Worm (Caenorhabditis elegans) whole organism, L4 larva: ENCODE data around the gene C29A12.6.

Source experiments
- T20F7.1 ChIP-seq: fragments of 200-800 bp; sonication (Bioruptor generic); optimal IDR thresholded peaks from 2 replicates; lab custom pipeline; 2018; ENCODE audit warnings: mild to moderate bottlenecking, missing genetic modification characterization, missing compliant biosample characterization
- T26A8.4 ChIP-seq: fragments of 200-800 bp; sonication (Bioruptor generic); IDR thresholded peaks from 2 replicates; pipeline ENCODE4 v1.3.6; 2022; ENCODE audit warnings: missing genetic modification characterization, missing compliant biosample characterization
- Y48G9A.11 ChIP-seq: fragments of 200-800 bp; sonication (Bioruptor generic); IDR thresholded peaks from 2 replicates; pipeline ENCODE4 v1.3.6; 2022; ENCODE audit warnings: missing genetic modification reagents, missing genetic modification characterization, missing compliant biosample characterization
- aha-1 ChIP-seq: fragments of 150-350 bp; peaks from one replicate; lab custom pipeline; 2014; ENCODE audit warnings: missing biosample characterization, missing genetic modification characterization
- aly-2 ChIP-seq: sonication (generic microtip); optimal IDR thresholded peaks from 2 replicates; lab custom pipeline; 2018; ENCODE audit warnings: missing biosample characterization, missing genetic modification characterization
- ama-1 ChIP-seq: fragments of 150-350 bp; optimal IDR thresholded peaks from 2 replicates; lab custom pipeline; 2014; ENCODE audit warnings: inconsistent platforms, mixed read lengths
- attf-4 ChIP-seq: sonication (generic microtip); optimal IDR thresholded peaks from 3 replicates; lab custom pipeline; 2017; ENCODE audit warnings: missing biosample characterization, missing genetic modification characterization
- ces-1 ChIP-seq: fragments of 150-350 bp; sonication (generic microtip); optimal IDR thresholded peaks from 4 replicates; lab custom pipeline; 2014; ENCODE audit warnings: missing biosample characterization, missing genetic modification reagents, missing genetic modification characterization
- ctbp-1 ChIP-seq: fragments of 200-800 bp; sonication (Bioruptor generic); IDR thresholded peaks from 2 replicates; pipeline ENCODE4 v1.3.6; 2022; ENCODE audit warnings: missing genetic modification reagents, missing genetic modification characterization, missing compliant biosample characterization
- daf-16 ChIP-seq, 3 experiments: sonication (generic microtip); optimal IDR thresholded peaks; 2 replicates each; lab custom pipeline; 2016 to 2017; ENCODE audit warnings: missing genetic modification characterization in 3 of 3, missing genetic modification reagents in 3 of 3, mild to moderate bottlenecking in 2 of 3, missing compliant biosample characterization in 2 of 3, missing biosample characterization in 1 of 3, moderate library complexity in 1 of 3
- dmd-9 ChIP-seq: fragments of 200-800 bp; sonication (Bioruptor generic); IDR thresholded peaks from 2 replicates; pipeline ENCODE4 v1.3.6; 2022; ENCODE audit warnings: missing genetic modification reagents, missing genetic modification characterization, missing compliant biosample characterization
- dpl-1 ChIP-seq: fragments of 150-350 bp; optimal IDR thresholded peaks from 2 replicates; lab custom pipeline; 2014; ENCODE audit warnings: missing biosample characterization, missing genetic modification reagents, missing genetic modification characterization
- egl-43 ChIP-seq: fragments of 200-800 bp; sonication (Bioruptor generic); IDR thresholded peaks from 2 replicates; pipeline ENCODE4 v1.3.6; 2022; ENCODE audit warnings: missing genetic modification reagents, missing genetic modification characterization, missing compliant biosample characterization
- fkh-10 ChIP-seq: fragments of 150-350 bp; optimal IDR thresholded peaks from 2 replicates; lab custom pipeline; 2014; ENCODE audit warnings: missing biosample characterization, missing genetic modification reagents, missing genetic modification characterization
- gei-8 ChIP-seq: fragments of 200-800 bp; sonication (Bioruptor generic); optimal IDR thresholded peaks from 2 replicates; lab custom pipeline; 2018; ENCODE audit warnings: mild to moderate bottlenecking, missing genetic modification characterization, missing compliant biosample characterization
- hif-1 ChIP-seq, 2 experiments: sonication (generic microtip); optimal IDR thresholded peaks; 2 replicates each; lab custom pipeline; 2016 to 2017; ENCODE audit warnings: missing compliant biosample characterization in 2 of 2, missing genetic modification characterization in 2 of 2, missing genetic modification reagents in 2 of 2, missing genotype in 2 of 2, mild to moderate bottlenecking in 1 of 2
- hlh-11 ChIP-seq: fragments of 200-800 bp; sonication (Bioruptor generic); optimal IDR thresholded peaks from 2 replicates; lab custom pipeline; 2018; ENCODE audit warnings: mild to moderate bottlenecking, missing genetic modification characterization, missing compliant biosample characterization
- hlh-30 ChIP-seq: sonication (generic microtip); optimal IDR thresholded peaks from 2 replicates; lab custom pipeline; 2017; ENCODE audit warnings: antibody characterized with exemption, mild to moderate bottlenecking, missing genetic modification characterization, missing compliant biosample characterization; ENCODE audit not compliant: insufficient read depth
- jun-1 ChIP-seq: fragments of 150-350 bp; optimal IDR thresholded peaks from 2 replicates; lab custom pipeline; 2014; ENCODE audit warnings: missing biosample characterization, missing genetic modification reagents, missing genetic modification characterization
- lin-13 ChIP-seq: fragments of 150-350 bp; optimal IDR thresholded peaks from 2 replicates; lab custom pipeline; 2014; ENCODE audit warnings: missing biosample characterization, missing genetic modification reagents, missing genetic modification characterization
- lin-39 ChIP-seq: fragments of 150-350 bp; optimal IDR thresholded peaks from 2 replicates; lab custom pipeline; 2014; ENCODE audit warnings: missing biosample characterization, missing genetic modification reagents, missing genetic modification characterization
- lsy-2 ChIP-seq, 2 experiments: fragments of 150-350 bp in 1 of 2; sonication (generic microtip) in 1 of 2; optimal IDR thresholded peaks; 2 replicates each; lab custom pipeline; 2014 to 2017; ENCODE audit warnings: missing biosample characterization in 2 of 2, missing genetic modification characterization in 2 of 2
- mdl-1 ChIP-seq, 2 experiments: fragments of 150-350 bp in 1 of 2; sonication (generic microtip) in 1 of 2; optimal IDR thresholded peaks; 2 replicates each; lab custom pipeline; 2014 to 2017; ENCODE audit warnings: missing biosample characterization in 2 of 2, missing genetic modification characterization in 2 of 2
- mep-1 ChIP-seq: fragments of 150-350 bp; sonication (generic microtip); optimal IDR thresholded peaks from 3 replicates; lab custom pipeline; 2014; ENCODE audit warnings: missing biosample characterization, missing genetic modification characterization
- nhr-10 ChIP-seq: fragments of 150-350 bp; optimal IDR thresholded peaks from 2 replicates; lab custom pipeline; 2014; ENCODE audit warnings: missing biosample characterization, missing genetic modification characterization
- nhr-111 ChIP-seq: fragments of 200-800 bp; sonication (Bioruptor generic); optimal IDR thresholded peaks from 2 replicates; lab custom pipeline; 2018; ENCODE audit warnings: mild to moderate bottlenecking, missing genetic modification characterization, missing compliant biosample characterization
- nhr-28 ChIP-seq: fragments of 150-350 bp; optimal IDR thresholded peaks from 2 replicates; lab custom pipeline; 2014; ENCODE audit warnings: missing biosample characterization, missing genetic modification characterization
- nhr-42 ChIP-seq: fragments of 200-800 bp; sonication (Bioruptor generic); IDR thresholded peaks from 2 replicates; pipeline ENCODE4 v1.3.6; 2022; ENCODE audit warnings: missing genetic modification characterization, missing compliant biosample characterization
- nhr-48 ChIP-seq: sonication (generic microtip); optimal IDR thresholded peaks from 2 replicates; lab custom pipeline; 2016; ENCODE audit warnings: mild to moderate bottlenecking, missing genetic modification characterization, missing compliant biosample characterization
- nhr-76 ChIP-seq: fragments of 150-350 bp; optimal IDR thresholded peaks from 2 replicates; lab custom pipeline; 2014; ENCODE audit warnings: missing biosample characterization, missing genetic modification characterization
- php-3 ChIP-seq: fragments of 200-800 bp; sonication (Bioruptor generic); IDR thresholded peaks from 2 replicates; pipeline ENCODE4 v1.3.6; 2022; ENCODE audit warnings: missing genetic modification reagents, missing genetic modification characterization, missing compliant biosample characterization
- pqm-1 ChIP-seq: sonication (generic microtip); optimal IDR thresholded peaks from 2 replicates; lab custom pipeline; 2017; ENCODE audit warnings: missing biosample characterization, missing genetic modification characterization
- skn-1 ChIP-seq: fragments of 150-350 bp; optimal IDR thresholded peaks from 2 replicates; lab custom pipeline; 2014; ENCODE audit warnings: missing biosample characterization, missing genetic modification characterization
- spr-3 ChIP-seq: fragments of 200-800 bp; sonication (Bioruptor generic); optimal IDR thresholded peaks from 2 replicates; lab custom pipeline; 2018; ENCODE audit warnings: mild to moderate bottlenecking, missing genetic modification characterization, missing compliant biosample characterization
- tag-97 ChIP-seq: fragments of 200-800 bp; sonication (Bioruptor generic); IDR thresholded peaks from 2 replicates; pipeline ENCODE4 v1.3.6; 2022; ENCODE audit warnings: missing genetic modification characterization, missing compliant biosample characterization
- unc-62 ChIP-seq, 3 experiments: fragments of 150-350 bp in 1 of 3; sonication (generic microtip); optimal IDR thresholded peaks in 2 of 3; peaks in 1 of 3; 1 replicate in 1 of 3; 2 replicates in 2 of 3; lab custom pipeline; 2014 to 2017; ENCODE audit warnings: missing biosample characterization in 3 of 3, missing genetic modification characterization in 3 of 3, missing genetic modification reagents in 3 of 3, missing genotype in 1 of 3
- zag-1 ChIP-seq: fragments of 150-350 bp; optimal IDR thresholded peaks from 2 replicates; lab custom pipeline; 2014; ENCODE audit warnings: missing biosample characterization, missing genetic modification characterization
- zfp-3 ChIP-seq: fragments of 200-800 bp; sonication (Bioruptor generic); conservative IDR thresholded peaks from 2 replicates; pipeline ENCODE4 v1.3.6; 2022; ENCODE audit warnings: missing genetic modification reagents, missing genetic modification characterization, missing compliant biosample characterization
- zip-11 ChIP-seq: fragments of 200-800 bp; sonication (Bioruptor generic); IDR thresholded peaks from 2 replicates; pipeline ENCODE4 v1.3.6; 2022; ENCODE audit warnings: missing genetic modification characterization, missing compliant biosample characterization
- ztf-7 ChIP-seq: fragments of 150-350 bp; optimal IDR thresholded peaks from 2 replicates; lab custom pipeline; 2014; ENCODE audit warnings: missing biosample characterization, missing genetic modification characterization

C29A12.6 gene

ce11 chrV:10873190-10873589 lies 26.2 kb downstream of the C29A12.6 start:
- no peak for TF ChIP-seq gei-8 (GFP tag; lab: Kevin White, UChicago)
- TF ChIP-seq dpl-1 (GFP tag; lab: Kevin White, UChicago), result no peak
- peak in 1 of 2 experiments; percentile 76 for TF ChIP-seq unc-62 (GFP tag; optimal IDR thresholded peaks at IDR 0.05 in 1 of 2; lab: Kevin White, UChicago)
- no peak for TF ChIP-seq unc-62 (tag; optimal IDR thresholded peaks at IDR 0.05; lab: Kevin White, UChicago)
- no peak for TF ChIP-seq dmd-9 (GFP tag; lab: Robert Waterston, UW)
- TF ChIP-seq ama-1 (lab: Kevin White, UChicago), result no peak
- TF ChIP-seq ztf-7 (tag; lab: Kevin White, UChicago), result no peak
- TF ChIP-seq zip-11, result no peak
- peak; percentile 39 for TF ChIP-seq hlh-30 (tag; lab: Kevin White, UChicago)
- no peak for TF ChIP-seq pqm-1 (tag; lab: Kevin White, UChicago)
- TF ChIP-seq tag-97 (GFP tag; lab: Robert Waterston, UW), result no peak
- TF ChIP-seq lin-13 (GFP tag; lab: Kevin White, UChicago), result no peak
- TF ChIP-seq mdl-1 (tag; optimal IDR thresholded peaks at IDR 0.05; lab: Kevin White, UChicago), result peak in 1 of 2 experiments; percentile 18
- TF ChIP-seq lin-39, result no peak
- no peak for TF ChIP-seq spr-3 (GFP tag; lab: Kevin White, UChicago)
- TF ChIP-seq aly-2 (tag; lab: Kevin White, UChicago), result no peak
- no peak for TF ChIP-seq daf-16 (GFP tag; optimal IDR thresholded peaks at IDR 0.05; lab: Kevin White, UChicago)
- peak; percentile 0 for TF ChIP-seq daf-16 (tag; optimal IDR thresholded peaks at IDR 0.05; lab: Kevin White, UChicago)
- TF ChIP-seq jun-1 (tag; lab: Kevin White, UChicago), result no peak
- TF ChIP-seq, all 104 proteins: peak for 4

ce11 chrV:10874938-10875599 lies 28.1 kb downstream of the C29A12.6 start:
- TF ChIP-seq attf-4 (tag; lab: Kevin White, UChicago) (no peak), T20F7.1 (GFP tag; lab: Kevin White, UChicago) (no peak), php-3 (no peak), mep-1 (tag; lab: Kevin White, UChicago) (no peak), hif-1 (tag; optimal IDR thresholded peaks at IDR 0.05; lab: Kevin White, UChicago) (peak in 1 of 2 experiments; percentile 24), T26A8.4 (no peak), ces-1 (GFP tag; lab: Kevin White, UChicago) (peak; percentile 92), unc-62 (GFP tag; optimal IDR thresholded peaks at IDR 0.05 in 1 of 2; lab: Kevin White, UChicago) (peak in 1 of 2 experiments; percentile 90), unc-62 (tag; optimal IDR thresholded peaks at IDR 0.05; lab: Kevin White, UChicago) (no peak), ctbp-1 (GFP tag; lab: Robert Waterston, UW) (peak; percentile 68; the same call in 1 of the 2 replicates), spr-3 (GFP tag; lab: Kevin White, UChicago) (no peak), Y48G9A.11 (no peak), nhr-111 (GFP tag; lab: Kevin White, UChicago) (no peak), zag-1 (tag; lab: Kevin White, UChicago) (no peak), fkh-10 (peak; percentile 74), nhr-42 (no peak), zfp-3 (GFP tag; lab: Robert Waterston, UW) (no peak), egl-43 (GFP tag; lab: Robert Waterston, UW) (no peak), aha-1 (tag; lab: Kevin White, UChicago) (peak; percentile 79), lsy-2 (tag; optimal IDR thresholded peaks at IDR 0.05; lab: Kevin White, UChicago) (peak in 1 of 2 experiments; percentile 44), nhr-76 (no peak)

ce11 chrV:10876512-10876911 lies 29.5 kb downstream of the C29A12.6 start:
- peak in 1 of 2 experiments; percentile 14 for TF ChIP-seq unc-62 (GFP tag; optimal IDR thresholded peaks at IDR 0.05 in 1 of 2; lab: Kevin White, UChicago)
- TF ChIP-seq unc-62 (tag; optimal IDR thresholded peaks at IDR 0.05; lab: Kevin White, UChicago), result no peak
- TF ChIP-seq lsy-2 (tag; optimal IDR thresholded peaks at IDR 0.05; lab: Kevin White, UChicago), result peak in 1 of 2 experiments; percentile 51
- peak; percentile 12 for TF ChIP-seq hlh-11 (tag; lab: Kevin White, UChicago)
- TF ChIP-seq nhr-28 (tag; lab: Kevin White, UChicago), result peak; percentile 12
- TF ChIP-seq nhr-10, result no peak
- TF ChIP-seq aha-1 (tag; lab: Kevin White, UChicago), result peak; percentile 97
- no peak for TF ChIP-seq zfp-3 (GFP tag; lab: Robert Waterston, UW)
- TF ChIP-seq nhr-48 (tag; lab: Kevin White, UChicago), result no peak
- TF ChIP-seq mdl-1 (tag; optimal IDR thresholded peaks at IDR 0.05; lab: Kevin White, UChicago), result peak in 1 of 2 experiments; percentile 4
- peak in 1 of 2 experiments; percentile 85 for TF ChIP-seq hif-1 (tag; optimal IDR thresholded peaks at IDR 0.05; lab: Kevin White, UChicago)
- no peak for TF ChIP-seq skn-1
